Worm (Caenorhabditis elegans): Measurements from ENCODE around the gene eas-1.

eas-1 gene

DNA sequence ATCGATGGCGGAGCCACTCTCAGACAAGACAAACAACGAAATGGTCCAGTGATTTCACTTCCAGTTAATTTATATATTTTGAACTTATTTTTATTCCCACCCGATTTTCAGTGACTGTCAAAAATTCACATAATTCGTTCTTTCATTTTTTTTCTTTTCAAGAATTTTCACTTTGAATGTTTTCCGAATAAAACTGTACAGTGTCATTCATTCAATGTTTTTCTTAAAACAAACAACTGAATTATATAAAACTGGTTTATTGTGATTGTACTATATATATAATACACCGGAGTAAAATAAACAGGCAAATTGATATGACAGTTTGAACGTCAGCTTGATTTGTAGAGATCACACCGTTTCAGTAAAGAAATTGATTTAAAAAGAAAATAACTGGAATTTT lies 37.2 kb upstream of the eas-1 start:
- TF ChIP-seq ceh-43 (GFP tag; optimal IDR thresholded peaks at IDR 0.05) (no peak), ztf-11 (tag; optimal IDR thresholded peaks at IDR 0.05) (no peak), nhr-12 (tag; optimal IDR thresholded peaks at IDR 0.05) (no peak), lin-13 (tag; optimal IDR thresholded peaks at IDR 0.05) (no peak), sem-2 (GFP tag; optimal IDR thresholded peaks at IDR 0.05) (no peak), elt-1 (tag; optimal IDR thresholded peaks at IDR 0.05; ENCODE audit: borderline replicate concordance, insufficient read depth) (no peak), elt-3 (tag; optimal IDR thresholded peaks at IDR 0.05) (no peak), mep-1 (tag; optimal IDR thresholded peaks at IDR 0.05) (no peak)

DNA sequence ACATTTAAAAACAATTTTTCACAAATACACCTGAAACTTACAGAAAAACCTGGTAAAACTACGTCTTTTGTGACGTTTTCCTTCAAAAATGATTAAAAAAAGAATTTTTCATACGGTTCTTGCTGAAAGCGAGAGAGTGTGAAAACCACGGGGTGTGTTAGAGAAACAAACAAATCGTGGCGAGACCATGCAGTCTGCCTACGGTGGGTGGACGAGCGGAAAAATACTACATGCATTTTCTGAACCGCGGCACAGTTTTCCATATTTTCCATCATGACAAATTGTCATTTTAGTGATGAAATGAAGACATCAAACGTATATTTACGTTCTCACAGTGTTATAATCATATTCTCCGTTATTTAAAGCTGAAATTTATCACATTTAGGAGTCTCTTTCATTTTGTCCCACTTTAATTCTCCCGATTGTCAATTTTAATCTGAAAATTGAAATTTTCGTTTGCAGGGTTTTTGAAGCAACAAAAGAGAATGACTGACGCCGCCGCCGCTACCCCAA lies 33.8 kb upstream of the eas-1 start, which contains the start of the genes F10G7.9 and tsn-1:
TSS of gene F10G7.9 (minus strand) at position 127 of the 513 bp plus-strand sequence.
TSS of gene tsn-1 (plus strand) at position 463 of the 513 bp plus-strand sequence.
- TF ChIP-seq mab-5 (tag; optimal IDR thresholded peaks at IDR 0.05): no peak
- peak; percentile 20 for TF ChIP-seq lin-13 (tag; optimal IDR thresholded peaks at IDR 0.05)
- no peak for TF ChIP-seq lin-32 (GFP tag; optimal IDR thresholded peaks at IDR 0.05)
- TF ChIP-seq elt-3 (tag; optimal IDR thresholded peaks at IDR 0.05): no peak
- TF ChIP-seq ztf-11 (tag; optimal IDR thresholded peaks at IDR 0.05): no peak
- peak; percentile 95 for TF ChIP-seq lsy-2 (tag; optimal IDR thresholded peaks at IDR 0.05)
- TF ChIP-seq mep-1 (tag; optimal IDR thresholded peaks at IDR 0.05): peak; percentile 8
- TF ChIP-seq M03D4.4 (tag; optimal IDR thresholded peaks at IDR 0.05): no peak
- TF ChIP-seq pha-4 (tag; optimal IDR thresholded peaks at IDR 0.05): peak; percentile 57
- TF ChIP-seq nhr-237 (tag; optimal IDR thresholded peaks at IDR 0.05): no peak

DNA sequence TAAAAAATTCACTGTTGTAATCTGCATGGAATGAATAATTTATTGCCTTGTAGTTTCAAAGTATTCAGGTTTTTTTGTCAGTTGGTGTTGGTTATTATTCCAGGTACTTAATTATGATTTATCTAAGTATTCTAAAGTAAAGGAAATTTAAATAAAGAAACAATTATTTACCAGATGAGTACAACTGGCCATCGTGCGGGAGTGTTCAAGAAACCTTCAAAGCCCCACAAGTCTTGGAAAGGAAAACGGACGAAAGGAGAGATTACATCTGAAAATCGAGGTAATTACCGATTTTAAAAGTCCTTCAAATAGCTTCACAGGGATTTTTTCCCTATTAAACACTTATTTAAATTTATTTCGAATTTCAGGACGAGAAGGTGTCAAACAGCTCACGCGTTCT lies 30.1 kb upstream of the eas-1 start, which contains the start of gene tag-151:
TSS of gene tag-151 (plus strand) at position 158 of the 400 bp plus-strand sequence.
- no peak for TF ChIP-seq drap-1 (GFP tag; optimal IDR thresholded peaks at IDR 0.05)
- no peak for TF ChIP-seq snpc-4 (tag; optimal IDR thresholded peaks at IDR 0.05)
- no peak for TF ChIP-seq mab-5 (tag; optimal IDR thresholded peaks at IDR 0.05)
- TF ChIP-seq nhr-2 (tag; optimal IDR thresholded peaks at IDR 0.05): no peak
- no peak for TF ChIP-seq blmp-1 (tag; optimal IDR thresholded peaks at IDR 0.05)
- TF ChIP-seq ceh-43 (GFP tag; optimal IDR thresholded peaks at IDR 0.05): no peak

DNA sequence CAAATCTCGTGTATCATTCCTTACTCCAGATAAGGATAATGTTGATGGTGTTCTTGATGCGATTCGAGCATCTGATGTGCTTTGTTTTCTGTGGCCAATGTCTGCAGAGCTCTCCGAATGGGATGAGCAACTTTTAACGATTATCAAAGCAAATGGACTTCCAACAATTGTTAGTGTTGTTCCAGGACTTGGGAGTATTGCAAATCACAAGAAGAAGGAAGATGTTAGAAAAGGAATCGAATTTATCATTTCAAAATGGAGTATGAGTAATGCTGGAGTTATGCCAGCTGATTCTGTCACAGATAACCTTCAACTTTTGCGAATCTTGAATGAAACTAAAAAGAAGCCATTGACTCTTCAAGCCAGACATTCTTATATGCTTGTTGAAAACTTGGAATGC lies 29.4 kb upstream of the eas-1 start:
- TF ChIP-seq tbx-8 (GFP tag; optimal IDR thresholded peaks at IDR 0.05) (no peak), ceh-43 (GFP tag; optimal IDR thresholded peaks at IDR 0.05) (no peak), unc-39 (tag; optimal IDR thresholded peaks at IDR 0.05) (no peak), lsy-2 (tag; optimal IDR thresholded peaks at IDR 0.05) (no peak), elt-1 (tag; optimal IDR thresholded peaks at IDR 0.05; ENCODE audit: borderline replicate concordance, insufficient read depth) (no peak), bed-3 (GFP tag; optimal IDR thresholded peaks at IDR 0.05) (no peak), nhr-28 (tag; optimal IDR thresholded peaks at IDR 0.05) (no peak), unc-120 (tag; optimal IDR thresholded peaks at IDR 0.05; ENCODE audit: poor library complexity, severe bottlenecking) (no peak), ceh-83 (GFP tag; optimal IDR thresholded peaks at IDR 0.05) (no peak), nhr-237 (tag; optimal IDR thresholded peaks at IDR 0.05) (no peak), mab-5 (tag; optimal IDR thresholded peaks at IDR 0.05) (no peak), unc-62 (GFP tag; optimal IDR thresholded peaks at IDR 0.05) (no peak), nhr-2 (tag; optimal IDR thresholded peaks at IDR 0.05) (no peak), sem-2 (GFP tag; optimal IDR thresholded peaks at IDR 0.05) (no peak), drap-1 (GFP tag; optimal IDR thresholded peaks at IDR 0.05) (no peak)

DNA sequence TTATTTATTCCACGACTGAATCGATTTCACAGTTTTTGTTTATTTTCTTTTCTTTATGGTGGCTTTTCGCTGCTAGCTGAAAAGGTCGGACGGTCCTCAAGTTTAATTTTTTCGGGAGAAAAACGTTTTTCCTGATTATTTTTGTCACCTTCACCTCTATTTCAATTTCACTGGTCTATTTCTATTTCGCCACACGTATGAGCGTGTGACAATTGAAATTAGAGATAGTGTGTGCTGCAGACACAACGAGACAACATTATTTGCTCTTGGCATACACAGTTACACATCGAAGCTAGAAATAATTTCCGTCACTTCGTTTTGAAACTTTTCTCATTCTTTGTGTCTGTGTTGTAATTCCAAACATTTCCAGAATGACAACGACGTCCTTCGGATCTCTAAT lies 24.5 kb upstream of the eas-1 start, which contains the start of gene F41C3.8:
TSS of gene F41C3.8 (plus strand) at position 371 of the 400 bp plus-strand sequence.
- TF ChIP-seq hlh-1 (tag; optimal IDR thresholded peaks at IDR 0.05) (no peak), mep-1 (tag; optimal IDR thresholded peaks at IDR 0.05) (no peak), ztf-11 (tag; optimal IDR thresholded peaks at IDR 0.05) (no peak), sem-2 (GFP tag; optimal IDR thresholded peaks at IDR 0.05) (no peak), unc-39 (tag; optimal IDR thresholded peaks at IDR 0.05) (no peak), ceh-43 (GFP tag; optimal IDR thresholded peaks at IDR 0.05) (no peak)

DNA sequence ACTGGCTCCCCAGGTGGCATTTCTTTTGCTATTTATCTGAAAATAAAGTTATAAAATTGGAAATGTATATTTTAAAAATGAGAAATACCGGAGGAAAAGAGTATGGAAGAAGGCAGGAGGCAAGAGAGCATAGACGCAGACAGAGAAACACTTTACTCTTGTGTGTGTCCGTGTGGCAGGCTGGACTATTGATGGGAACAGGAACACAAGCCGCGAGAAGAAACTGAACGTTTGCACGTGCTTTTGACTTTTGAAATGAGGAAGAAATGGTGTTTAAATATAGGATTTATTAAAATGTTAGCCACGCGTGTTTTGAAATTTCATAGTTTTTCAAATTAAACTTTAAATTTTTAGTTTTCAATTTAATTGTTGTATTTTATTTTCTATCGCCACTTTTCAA lies 14.1 kb upstream of the eas-1 start, which contains the start of gene F10G7.10:
TSS of gene F10G7.10 (minus strand) at position 145 of the 400 bp plus-strand sequence.
- TF ChIP-seq hlh-1 (tag; optimal IDR thresholded peaks at IDR 0.05): peak; percentile 12
- no peak for TF ChIP-seq pha-4 (tag; optimal IDR thresholded peaks at IDR 0.05)
